Fruit fly (Drosophila melanogaster): Measurements from ENCODE around the gene CG5026.

Gene CG5026

dm6 chr3L:8974478-8975477 lies 6.5 kb downstream of the CG5026 start, which contains the start of the genes pix and Srp68 (continued):
- peak; percentile 26 for TF ChIP-seq CG3995 (GFP tag; optimal IDR thresholded peaks at IDR 0.05)
- TF ChIP-seq btn (GFP tag; optimal IDR thresholded peaks at IDR 0.05): no peak
- TF ChIP-seq CG18764 (GFP tag; optimal IDR thresholded peaks at IDR 0.05): peak; percentile 31
- peak; percentile 34 for TF ChIP-seq B-H2 (GFP tag; optimal IDR thresholded peaks at IDR 0.05)
- no peak for TF ChIP-seq CG13296 (GFP tag; optimal IDR thresholded peaks at IDR 0.05)
- TF ChIP-seq CG10979 (tag; optimal IDR thresholded peaks at IDR 0.05): peak; percentile 42
- no peak for TF ChIP-seq Elba2 (GFP tag; optimal IDR thresholded peaks at IDR 0.05)
- TF ChIP-seq mam (GFP tag; optimal IDR thresholded peaks at IDR 0.05): peak; percentile 39
- peak; percentile 62 for TF ChIP-seq HLH54F (GFP tag; optimal IDR thresholded peaks at IDR 0.05)
- TF ChIP-seq CoRest (tag; optimal IDR thresholded peaks at IDR 0.05): peak; percentile 83
- TF ChIP-seq CG30431 (GFP tag; optimal IDR thresholded peaks at IDR 0.05): peak; percentile 17
- TF ChIP-seq H15 (GFP tag; IDR thresholded peaks at IDR 0.05): no peak
- TF ChIP-seq ro (GFP tag; IDR thresholded peaks at IDR 0.05): no peak
- TF ChIP-seq exex (tag; optimal IDR thresholded peaks at IDR 0.05): peak; percentile 44
- no peak for TF ChIP-seq CG4707 (GFP tag; optimal IDR thresholded peaks at IDR 0.05)
- TF ChIP-seq Trl (optimal IDR thresholded peaks at IDR 0.05): no peak
- TF ChIP-seq Trl (GFP tag; optimal IDR thresholded peaks at IDR 0.05): peak; percentile 51
- peak; percentile 93 for TF ChIP-seq Scr (GFP tag; IDR thresholded peaks at IDR 0.05; ENCODE audit: partially characterized antibody)
- no peak for TF ChIP-seq CG17186 (GFP tag; optimal IDR thresholded peaks at IDR 0.05)
- TF ChIP-seq CG4404 (GFP tag; IDR thresholded peaks at IDR 0.05): peak; percentile 64
- TF ChIP-seq insv (GFP tag; optimal IDR thresholded peaks at IDR 0.05): peak in 1 of 2 experiments; percentile 9
- TF ChIP-seq Med (GFP tag): peak; percentile 82
- peak; percentile 60 for TF ChIP-seq Dek (tag; optimal IDR thresholded peaks at IDR 0.05)
- peak; percentile 43 for TF ChIP-seq HmgZ (tag; optimal IDR thresholded peaks at IDR 0.05)
- TF ChIP-seq crc (GFP tag; optimal IDR thresholded peaks at IDR 0.05): peak; percentile 20
- TF ChIP-seq Usf (GFP tag; optimal IDR thresholded peaks at IDR 0.05): peak; percentile 44
- peak; percentile 41 for TF ChIP-seq CG7839 (tag; optimal IDR thresholded peaks at IDR 0.05)
- no peak for TF ChIP-seq E2f1 (GFP tag; IDR thresholded peaks at IDR 0.05)
- no peak for TF ChIP-seq D19B (GFP tag; optimal IDR thresholded peaks at IDR 0.05)
- TF ChIP-seq B-H1 (GFP tag; IDR thresholded peaks at IDR 0.05): no peak
- peak; percentile 46 for TF ChIP-seq lmd (GFP tag; IDR thresholded peaks at IDR 0.05)
- peak; percentile 81 for TF ChIP-seq CG10543 (GFP tag; optimal IDR thresholded peaks at IDR 0.05)
- no peak for TF ChIP-seq Adf1 (GFP tag; IDR thresholded peaks at IDR 0.05)
- TF ChIP-seq CG34422 (GFP tag; IDR thresholded peaks at IDR 0.05): no peak; the same call in 1 of the 3 replicates
- peak; percentile 78 for TF ChIP-seq unc-4 (GFP tag; IDR thresholded peaks at IDR 0.05; ENCODE audit: partially characterized antibody)
- TF ChIP-seq dmrt11E (tag; optimal IDR thresholded peaks at IDR 0.05): peak; percentile 61
- TF ChIP-seq CG30020 (tag; optimal IDR thresholded peaks at IDR 0.05): peak; percentile 78
- TF ChIP-seq CG7928 (GFP tag; optimal IDR thresholded peaks at IDR 0.05): peak; percentile 18
- TF ChIP-seq Dp (GFP tag; optimal IDR thresholded peaks at IDR 0.05): peak; percentile 23
- TF ChIP-seq pros (GFP tag; optimal IDR thresholded peaks at IDR 0.05): no peak
- peak; percentile 30 for TF ChIP-seq CG34376 (GFP tag; optimal IDR thresholded peaks at IDR 0.05)
- peak; percentile 77 for TF ChIP-seq CG9932 (GFP tag; IDR thresholded peaks at IDR 0.05)
- TF ChIP-seq cato (GFP tag; optimal IDR thresholded peaks at IDR 0.05; ENCODE audit: borderline replicate concordance): peak; percentile 41
- peak; percentile 76 for TF ChIP-seq CG2120 (GFP tag; optimal IDR thresholded peaks at IDR 0.05)
- TF ChIP-seq crol (GFP tag; IDR thresholded peaks at IDR 0.05): peak; percentile 99
- peak; percentile 37 for TF ChIP-seq CG4820 (GFP tag; optimal IDR thresholded peaks at IDR 0.05)
- no peak for TF ChIP-seq fru (optimal IDR thresholded peaks at IDR 0.05)
- TF ChIP-seq CG9609 (GFP tag; optimal IDR thresholded peaks at IDR 0.05): peak; percentile 33
- TF ChIP-seq Sry-β (GFP tag; optimal IDR thresholded peaks at IDR 0.05): peak; percentile 76
